Worm (Caenorhabditis elegans): ENCODE results near the gene rps-16.

DNA sequence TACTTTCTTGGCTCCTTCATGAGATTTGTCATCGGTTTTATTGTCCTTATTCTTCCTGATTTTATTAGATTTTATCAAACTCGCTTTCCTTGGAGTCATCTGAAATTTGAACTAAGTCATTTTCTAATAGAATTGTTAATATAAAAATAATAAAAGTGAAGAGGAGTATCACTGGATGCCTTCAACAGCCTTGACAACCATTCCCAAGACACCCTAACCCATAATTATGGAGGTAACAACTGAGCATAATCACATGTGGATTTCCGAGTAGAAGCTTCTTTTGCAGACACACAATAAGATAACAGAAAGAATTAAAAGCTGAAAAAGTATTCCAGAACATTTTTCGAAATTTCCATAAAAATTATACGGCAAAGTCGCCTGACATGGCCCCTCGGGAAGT lies 44.7 kb downstream of the rps-16 start, which contains the start of gene F02D8.9:
- TF ChIP-seq nhr-76 (tag; optimal IDR thresholded peaks at IDR 0.05): no peak
- no peak for TF ChIP-seq pqm-1 (tag; optimal IDR thresholded peaks at IDR 0.05)
- no peak for TF ChIP-seq mml-1 (tag; optimal IDR thresholded peaks at IDR 0.05)
- no peak for TF ChIP-seq pha-4 (tag; optimal IDR thresholded peaks at IDR 0.05)
- no peak for TF ChIP-seq ceh-9 (tag; optimal IDR thresholded peaks at IDR 0.05)
- no peak for TF ChIP-seq nhr-77 (tag; optimal IDR thresholded peaks at IDR 0.05)
- TF ChIP-seq aly-2 (tag; optimal IDR thresholded peaks at IDR 0.05): no peak
- no peak for TF ChIP-seq ztf-11 (tag; optimal IDR thresholded peaks at IDR 0.05)
- no peak for TF ChIP-seq nhr-25 (tag; optimal IDR thresholded peaks at IDR 0.05)
- no peak for TF ChIP-seq elt-3 (tag; optimal IDR thresholded peaks at IDR 0.05)
- no peak for TF ChIP-seq nhr-11 (tag; optimal IDR thresholded peaks at IDR 0.05)

All from whole organism, L3 larva.